Worm (Caenorhabditis elegans) whole organism, L1 larva: ENCODE measurements around the gene Y48A6B.9.

Experiments
- C04F5.9 ChIP-seq: sonication (generic microtip); optimal IDR thresholded peaks from 2 replicates; lab custom pipeline; 2016; ENCODE audit warnings: missing genetic modification characterization, missing compliant biosample characterization
- C34B4.2 ChIP-seq: sonication (generic microtip); optimal IDR thresholded peaks from 2 replicates; lab custom pipeline; 2017; ENCODE audit warnings: mild to moderate bottlenecking, missing genetic modification characterization, missing compliant biosample characterization
- Y116A8C.19 ChIP-seq: sonication (generic microtip); optimal IDR thresholded peaks from 2 replicates; lab custom pipeline; 2016; ENCODE audit warnings: missing compliant biosample characterization, missing genetic modification characterization, borderline replicate concordance
- aha-1 ChIP-seq: fragments of 150-350 bp; optimal IDR thresholded peaks from 2 replicates; lab custom pipeline; 2014; ENCODE audit warnings: missing biosample characterization, missing genetic modification characterization
- alr-1 ChIP-seq: fragments of 200-800 bp; sonication (Bioruptor generic); optimal IDR thresholded peaks from 2 replicates; lab custom pipeline; 2018; ENCODE audit warnings: borderline replicate concordance, mild to moderate bottlenecking, missing genetic modification characterization, missing compliant biosample characterization
- aly-2 ChIP-seq: fragments of 150-350 bp; optimal IDR thresholded peaks from 2 replicates; lab custom pipeline; 2014; ENCODE audit warnings: missing biosample characterization, missing genetic modification characterization
- ama-1 ChIP-seq: fragments of 150-350 bp; optimal IDR thresholded peaks from 2 replicates; lab custom pipeline; 2014
- blmp-1 ChIP-seq: fragments of 150-350 bp; optimal IDR thresholded peaks from 2 replicates; lab custom pipeline; 2014; ENCODE audit warnings: missing biosample characterization, missing genetic modification characterization
- ceh-63 ChIP-seq: fragments of 200-800 bp; sonication (Bioruptor generic); optimal IDR thresholded peaks from 2 replicates; lab custom pipeline; 2018; ENCODE audit warnings: mild to moderate bottlenecking, missing genetic modification characterization, missing compliant biosample characterization
- ceh-88 ChIP-seq: fragments of 200-800 bp; sonication (Bioruptor generic); IDR thresholded peaks from 2 replicates; pipeline ENCODE4 v1.3.6; 2022; ENCODE audit warnings: missing genetic modification characterization, missing compliant biosample characterization
- efl-1 ChIP-seq, 4 experiments: fragments of 150-350 bp; optimal IDR thresholded peaks in 3 of 4; peaks in 1 of 4; 1 replicate in 1 of 4; 2 replicates in 3 of 4; lab custom pipeline; 2014; ENCODE audit warnings: missing biosample characterization in 2 of 4, missing genetic modification characterization in 2 of 4, missing genetic modification reagents in 2 of 4
- efl-3 ChIP-seq: fragments of 200-800 bp; sonication (Bioruptor generic); optimal IDR thresholded peaks from 2 replicates; lab custom pipeline; 2018; ENCODE audit warnings: mild to moderate bottlenecking, missing genetic modification characterization, missing compliant biosample characterization
- ets-5 ChIP-seq: fragments of 200-800 bp; sonication (Bioruptor generic); IDR thresholded peaks from 2 replicates; pipeline ENCODE4 v1.3.6; 2022; ENCODE audit warnings: missing genetic modification characterization, missing compliant biosample characterization
- fkh-10 ChIP-seq: sonication (generic microtip); optimal IDR thresholded peaks from 2 replicates; lab custom pipeline; 2017; ENCODE audit warnings: missing biosample characterization, missing genetic modification reagents, missing genetic modification characterization
- fkh-4 ChIP-seq: sonication (generic microtip); optimal IDR thresholded peaks from 2 replicates; lab custom pipeline; 2016; ENCODE audit warnings: missing compliant biosample characterization, missing genetic modification characterization, borderline replicate concordance
- fkh-8 ChIP-seq: sonication (generic microtip); optimal IDR thresholded peaks from 2 replicates; lab custom pipeline; 2016; ENCODE audit warnings: mild to moderate bottlenecking, missing genetic modification characterization, missing compliant biosample characterization
- grh-1 ChIP-seq: fragments of 200-800 bp; sonication (Bioruptor generic); IDR thresholded peaks from 2 replicates; pipeline ENCODE4 v1.3.6; 2022; ENCODE audit warnings: missing genetic modification reagents, missing genetic modification characterization, missing compliant biosample characterization
- irx-1 ChIP-seq: sonication (generic microtip); optimal IDR thresholded peaks from 2 replicates; lab custom pipeline; 2016; ENCODE audit warnings: missing genetic modification characterization, missing compliant biosample characterization
- isw-1 ChIP-seq: fragments of 200-800 bp; sonication (Bioruptor generic); IDR thresholded peaks from 2 replicates; pipeline ENCODE4 v1.3.6; 2022; ENCODE audit warnings: missing genetic modification characterization, missing compliant biosample characterization
- lin-14 ChIP-seq: fragments of 200-800 bp; sonication (Bioruptor generic); optimal IDR thresholded peaks from 2 replicates; lab custom pipeline; 2018; ENCODE audit warnings: mild to moderate bottlenecking, missing genetic modification characterization, moderate library complexity, missing compliant biosample characterization
- lin-15B ChIP-seq: fragments of 150-350 bp; sonication (generic microtip); optimal IDR thresholded peaks from 3 replicates; lab custom pipeline; 2014; ENCODE audit warnings: missing biosample characterization, missing genetic modification characterization
- lin-35 ChIP-seq, 2 experiments: fragments of 150-350 bp; optimal IDR thresholded peaks; 2 replicates each; lab custom pipeline; 2014; ENCODE audit warnings: missing biosample characterization in 2 of 2, missing genetic modification characterization in 2 of 2, missing genetic modification reagents in 2 of 2
- lir-3 ChIP-seq: sonication (generic microtip); optimal IDR thresholded peaks from 2 replicates; lab custom pipeline; 2016; ENCODE audit warnings: mild to moderate bottlenecking, missing genetic modification characterization, moderate library complexity, missing compliant biosample characterization; ENCODE audit not compliant: poor library complexity
- lsy-2 ChIP-seq, 2 experiments: fragments of 150-350 bp; optimal IDR thresholded peaks; 2 replicates each; lab custom pipeline; 2014; ENCODE audit warnings: missing biosample characterization in 2 of 2, missing genetic modification characterization in 2 of 2
- mdl-1 ChIP-seq, 2 experiments: fragments of 150-350 bp; optimal IDR thresholded peaks; 2 replicates each; lab custom pipeline; 2014 to 2017; ENCODE audit warnings: missing biosample characterization in 2 of 2, missing genetic modification characterization in 2 of 2, inconsistent platforms in 1 of 2
- mef-2 ChIP-seq: fragments of 150-350 bp; optimal IDR thresholded peaks from 2 replicates; lab custom pipeline; 2014; ENCODE audit warnings: missing biosample characterization, missing genetic modification characterization
- mep-1 ChIP-seq: fragments of 150-350 bp; optimal IDR thresholded peaks from 2 replicates; lab custom pipeline; 2014; ENCODE audit warnings: missing biosample characterization, missing genetic modification characterization
- nhr-12 ChIP-seq: sonication (generic microtip); optimal IDR thresholded peaks from 2 replicates; lab custom pipeline; 2017; ENCODE audit warnings: missing biosample characterization, missing genetic modification characterization
- nhr-19 ChIP-seq: fragments of 200-800 bp; sonication (Bioruptor generic); conservative IDR thresholded peaks from 2 replicates; pipeline ENCODE4 v1.3.6; 2022; ENCODE audit warnings: missing genetic modification characterization, missing compliant biosample characterization
- nhr-20 ChIP-seq: sonication (generic microtip); optimal IDR thresholded peaks from 2 replicates; lab custom pipeline; 2016; ENCODE audit warnings: mild to moderate bottlenecking, missing genetic modification characterization, missing compliant biosample characterization
- nhr-237 ChIP-seq: fragments of 150-350 bp; optimal IDR thresholded peaks from 2 replicates; lab custom pipeline; 2014; ENCODE audit warnings: missing biosample characterization, missing genetic modification characterization
- nhr-71 ChIP-seq: sonication (generic microtip); optimal IDR thresholded peaks from 2 replicates; lab custom pipeline; 2016; ENCODE audit warnings: mild to moderate bottlenecking, missing genetic modification characterization, moderate library complexity, missing compliant biosample characterization
- nhr-84 ChIP-seq: sonication (generic microtip); optimal IDR thresholded peaks from 2 replicates; lab custom pipeline; 2017; ENCODE audit warnings: missing biosample characterization, missing genetic modification characterization
- nhr-90 ChIP-seq: sonication (generic microtip); optimal IDR thresholded peaks from 2 replicates; lab custom pipeline; 2016; ENCODE audit warnings: mild to moderate bottlenecking, missing genetic modification characterization, missing compliant biosample characterization; ENCODE audit not compliant: poor library complexity
- pag-3 ChIP-seq: sonication (generic microtip); optimal IDR thresholded peaks from 2 replicates; lab custom pipeline; 2017; ENCODE audit warnings: missing genetic modification characterization, mild to moderate bottlenecking, missing compliant biosample characterization, antibody characterized with exemption, borderline replicate concordance; ENCODE audit not compliant: insufficient read depth
- skn-1 ChIP-seq: fragments of 150-350 bp; optimal IDR thresholded peaks from 2 replicates; lab custom pipeline; 2014; ENCODE audit warnings: missing biosample characterization, missing genetic modification characterization
- snu-23 ChIP-seq: sonication (generic microtip); optimal IDR thresholded peaks from 2 replicates; lab custom pipeline; 2016; ENCODE audit warnings: missing genetic modification characterization, missing compliant biosample characterization
- sox-4 ChIP-seq: sonication (generic microtip); optimal IDR thresholded peaks from 2 replicates; lab custom pipeline; 2016; ENCODE audit warnings: missing genetic modification characterization, missing compliant biosample characterization
- sup-37 ChIP-seq: fragments of 200-800 bp; sonication (Bioruptor generic); optimal IDR thresholded peaks from 2 replicates; lab custom pipeline; 2018; ENCODE audit warnings: mild to moderate bottlenecking, missing genetic modification characterization, missing compliant biosample characterization
- swsn-7 ChIP-seq: sonication (generic microtip); optimal IDR thresholded peaks from 2 replicates; lab custom pipeline; 2016; ENCODE audit warnings: missing genetic modification characterization, missing compliant biosample characterization
- tbx-2 ChIP-seq: sonication (generic microtip); optimal IDR thresholded peaks from 2 replicates; lab custom pipeline; 2016; ENCODE audit warnings: missing genetic modification characterization, missing compliant biosample characterization
- tlp-1 ChIP-seq: fragments of 150-350 bp; optimal IDR thresholded peaks from 2 replicates; lab custom pipeline; 2014; ENCODE audit warnings: missing biosample characterization, missing genetic modification characterization
- unc-30 ChIP-seq: sonication (generic microtip); optimal IDR thresholded peaks from 2 replicates; lab custom pipeline; 2017; ENCODE audit warnings: missing biosample characterization, missing genetic modification characterization
- unc-62 ChIP-seq: fragments of 150-350 bp; optimal IDR thresholded peaks from 2 replicates; lab custom pipeline; 2014; ENCODE audit warnings: missing biosample characterization, missing genetic modification reagents, missing genetic modification characterization
- vab-15 ChIP-seq: sonication (generic microtip); optimal IDR thresholded peaks from 2 replicates; lab custom pipeline; 2017; ENCODE audit warnings: missing genotype, mild to moderate bottlenecking, missing genetic modification characterization, missing compliant biosample characterization
- zag-1 ChIP-seq: fragments of 150-350 bp; optimal IDR thresholded peaks from 2 replicates; lab custom pipeline; 2014; ENCODE audit warnings: missing biosample characterization, missing genetic modification characterization
- zip-4 ChIP-seq: fragments of 200-800 bp; sonication (Bioruptor generic); optimal IDR thresholded peaks from 2 replicates; lab custom pipeline; 2018; ENCODE audit warnings: mild to moderate bottlenecking, missing genetic modification characterization, moderate library complexity, missing compliant biosample characterization

Gene Y48A6B.9

DNA sequence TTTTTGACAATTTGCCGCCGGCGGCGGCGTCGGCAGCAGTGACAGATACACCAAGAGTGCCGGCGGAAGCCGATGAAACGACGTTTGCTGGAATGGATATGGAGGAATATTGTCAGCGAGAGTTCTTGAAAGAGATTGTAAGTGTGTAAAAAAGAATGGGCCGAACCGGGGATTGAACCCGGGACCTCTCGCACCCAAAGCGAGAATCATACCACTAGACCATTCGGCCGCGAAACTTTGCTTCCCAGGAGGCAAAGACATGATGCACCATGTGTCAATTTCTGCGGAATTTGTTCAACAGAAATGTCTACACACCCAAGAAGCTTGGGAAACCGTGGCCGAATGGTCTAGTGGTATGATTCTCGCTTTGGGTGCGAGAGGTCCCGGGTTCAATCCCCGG, 33.7 kb downstream of the Y48A6B.9 start (continued):
- TF ChIP-seq skn-1 (tag; lab: Kevin White, UChicago) (peak; percentile 79), C04F5.9 (tag; lab: Kevin White, UChicago) (peak; percentile 52), ceh-63 (GFP tag; lab: Kevin White, UChicago) (peak; percentile 19), grh-1 (GFP tag; lab: Robert Waterston, UW) (peak; percentile 61), mdl-1 (tag; optimal IDR thresholded peaks at IDR 0.05; lab: Kevin White, UChicago) (peak in 1 of 2 experiments; percentile 80), tlp-1 (tag; lab: Kevin White, UChicago) (no peak), Y116A8C.19 (no peak), lin-35 (GFP tag; optimal IDR thresholded peaks at IDR 0.05; lab: Kevin White, UChicago) (peak; percentile 65 to 86), snu-23 (peak; percentile 90), swsn-7 (tag; lab: Kevin White, UChicago) (peak; percentile 83), nhr-71 (tag; lab: Kevin White, UChicago) (peak; percentile 90), tbx-2 (peak; percentile 88), efl-3 (GFP tag; lab: Kevin White, UChicago) (no peak), vab-15 (tag; lab: Kevin White, UChicago) (no peak), lsy-2 (tag; optimal IDR thresholded peaks at IDR 0.05; lab: Kevin White, UChicago) (peak; percentile 75 to 84), aha-1 (tag; lab: Kevin White, UChicago) (peak; percentile 39), nhr-90 (tag; lab: Kevin White, UChicago) (peak; percentile 93), pag-3 (tag; lab: Kevin White, UChicago) (no peak), isw-1 (GFP tag; lab: Robert Waterston, UW) (peak; percentile 66), blmp-1 (tag; lab: Kevin White, UChicago) (no peak), fkh-8 (tag; lab: Kevin White, UChicago) (peak; percentile 61), nhr-84 (no peak), unc-30 (no peak), alr-1 (tag; lab: Kevin White, UChicago) (no peak), ama-1 (lab: Kevin White, UChicago) (no peak), ceh-88 (GFP tag; lab: Robert Waterston, UW) (peak; percentile 79), zip-4 (peak; percentile 68), nhr-20 (tag; lab: Kevin White, UChicago) (peak; percentile 79), zag-1 (tag; lab: Kevin White, UChicago) (no peak), lin-14 (GFP tag; lab: Kevin White, UChicago) (no peak), nhr-19 (GFP tag; lab: Robert Waterston, UW) (peak; percentile 93)

ce11 chrIII:11068553-11068952, 35.6 kb downstream of the Y48A6B.9 start, which contains the start of gene W09D6.1:
W09D6.1 (plus strand) TSS chrIII:11068853.
- TF ChIP-seq efl-1 (optimal IDR thresholded peaks at IDR 0.05; lab: Kevin White, UChicago): no peak
- peak in 1 of 2 experiments; percentile 33 for TF ChIP-seq efl-1 (GFP tag; optimal IDR thresholded peaks at IDR 0.05 in 1 of 2; lab: Kevin White, UChicago)
- no peak for TF ChIP-seq nhr-12 (tag; lab: Kevin White, UChicago)
- TF ChIP-seq, all 84 proteins: peak for 1

DNA sequence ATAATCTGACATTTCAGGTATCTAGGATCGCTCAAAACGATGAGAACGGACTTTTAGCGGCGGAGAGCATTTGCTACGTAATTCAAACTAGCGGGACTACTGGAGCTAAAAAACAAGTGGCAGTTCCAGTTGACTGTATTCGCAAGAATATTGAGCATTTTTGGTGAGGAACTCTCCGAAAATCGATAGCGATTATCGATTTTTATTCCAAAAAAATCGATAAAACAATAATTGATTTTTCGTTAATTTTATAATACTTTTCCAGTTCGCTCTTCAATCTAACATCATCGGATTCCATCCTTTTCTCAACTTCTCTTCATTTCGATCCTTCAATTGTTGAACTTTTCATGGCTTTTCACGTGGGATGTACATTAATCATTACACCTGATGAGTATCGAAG, 36.3 kb downstream of the Y48A6B.9 start:
- TF ChIP-seq ceh-63 (GFP tag; lab: Kevin White, UChicago): no peak
- no peak for TF ChIP-seq efl-1 (optimal IDR thresholded peaks at IDR 0.05; lab: Kevin White, UChicago)
- peak in 1 of 2 experiments; percentile 16 for TF ChIP-seq efl-1 (GFP tag; optimal IDR thresholded peaks at IDR 0.05 in 1 of 2; lab: Kevin White, UChicago)

DNA sequence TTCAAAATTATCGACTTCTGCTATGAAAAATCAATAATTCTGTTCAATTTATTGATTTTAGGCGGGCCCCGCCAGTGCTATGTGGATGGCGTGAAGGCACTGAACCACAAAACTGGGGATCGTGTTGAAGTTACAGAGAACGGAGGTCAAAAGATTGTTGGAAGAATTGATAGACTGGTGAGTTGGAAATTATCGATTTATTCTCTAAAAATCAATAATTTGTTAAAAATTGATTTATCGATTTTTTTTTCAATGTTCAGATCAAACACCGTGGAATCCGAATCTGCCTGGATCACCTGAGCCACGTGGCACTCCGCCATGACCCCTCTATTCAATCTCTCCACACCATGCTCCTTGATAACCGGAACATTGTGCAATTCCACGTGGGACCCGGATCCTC, 37.2 kb downstream of the Y48A6B.9 start:
- TF ChIP-seq sup-37 (no peak), irx-1 (tag; lab: Kevin White, UChicago) (no peak), lir-3 (tag; lab: Kevin White, UChicago) (no peak), unc-62 (GFP tag; lab: Kevin White, UChicago) (no peak), aly-2 (tag; lab: Kevin White, UChicago) (no peak), nhr-237 (tag; lab: Kevin White, UChicago) (no peak), ets-5 (GFP tag; lab: Robert Waterston, UW) (no peak), fkh-4 (tag; lab: Kevin White, UChicago) (no peak), Y116A8C.19 (no peak), aha-1 (tag; lab: Kevin White, UChicago) (no peak), mep-1 (tag; lab: Kevin White, UChicago) (no peak), fkh-10 (GFP tag; lab: Kevin White, UChicago) (no peak), tbx-2 (no peak), lin-15B (tag; lab: Kevin White, UChicago) (no peak), sox-4 (tag; lab: Kevin White, UChicago) (no peak), mef-2 (no peak), efl-1 (optimal IDR thresholded peaks at IDR 0.05; lab: Kevin White, UChicago) (no peak), efl-1 (GFP tag; optimal IDR thresholded peaks at IDR 0.05 in 1 of 2; lab: Kevin White, UChicago) (no peak), C34B4.2 (tag; lab: Kevin White, UChicago) (no peak)
